Fruit fly (Drosophila melanogaster) S2 (cell line): Measurements from ENCODE around the gene CG31550.

Experiments
- CG8478 ChIP-seq: fragments of >200 bp; optimal IDR thresholded peaks from 2 replicates; lab custom pipeline; 2018
- CTCF ChIP-seq, 2 experiments: fragments of >200 bp; optimal IDR thresholded peaks; 2 replicates each; lab custom pipeline; 2018

CG31550 gene

DNA sequence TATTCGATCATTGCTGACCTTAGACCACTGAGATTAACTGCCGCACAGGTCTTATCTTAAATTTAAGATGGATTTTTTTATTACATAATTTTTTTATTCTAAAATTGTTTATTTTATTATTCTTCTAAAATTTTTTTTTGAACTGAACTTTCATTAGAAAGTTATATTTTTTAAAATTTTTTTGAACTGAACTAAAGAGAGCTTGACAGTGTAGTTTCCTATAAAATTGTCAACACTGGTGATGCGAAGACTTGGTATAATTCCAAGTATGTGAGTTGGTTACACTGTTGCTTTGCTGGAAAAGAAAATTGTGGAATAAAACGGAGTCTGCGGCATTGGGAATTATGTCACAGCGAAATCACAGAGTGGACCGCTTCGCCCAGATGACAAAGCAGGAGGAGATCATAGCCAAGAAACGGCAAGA, at the start of gene CG31550:
Gene CG31550 (plus strand): TSS at position 249 of the 424 bp plus-strand sequence.
- TF ChIP-seq CTCF (optimal IDR thresholded peaks at IDR 0.05; lab: Kevin White, UChicago) (no peak), CG8478 (lab: Kevin White, UChicago) (no peak)

DNA sequence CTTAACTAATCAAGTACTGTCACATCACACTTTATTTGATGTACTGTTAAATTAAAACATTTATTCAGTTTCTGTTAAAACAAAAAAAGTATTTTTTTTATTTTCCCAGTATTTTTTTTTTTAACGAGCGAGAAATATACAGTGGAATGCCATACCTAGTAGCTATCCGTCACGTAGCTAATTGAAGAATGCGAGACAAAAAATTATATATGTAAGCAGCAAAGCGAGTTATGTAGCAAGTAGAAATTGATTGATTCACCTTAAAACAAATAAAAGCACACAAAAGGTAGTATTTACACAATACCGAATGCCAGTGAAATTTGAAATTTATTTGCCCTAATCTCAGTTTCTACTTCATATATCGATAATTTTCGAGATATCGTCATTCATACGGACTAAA, 46.6 kb upstream of the CG31550 start:
- TF ChIP-seq CTCF (optimal IDR thresholded peaks at IDR 0.05; lab: Kevin White, UChicago) (no peak), CG8478 (lab: Kevin White, UChicago) (no peak)

DNA sequence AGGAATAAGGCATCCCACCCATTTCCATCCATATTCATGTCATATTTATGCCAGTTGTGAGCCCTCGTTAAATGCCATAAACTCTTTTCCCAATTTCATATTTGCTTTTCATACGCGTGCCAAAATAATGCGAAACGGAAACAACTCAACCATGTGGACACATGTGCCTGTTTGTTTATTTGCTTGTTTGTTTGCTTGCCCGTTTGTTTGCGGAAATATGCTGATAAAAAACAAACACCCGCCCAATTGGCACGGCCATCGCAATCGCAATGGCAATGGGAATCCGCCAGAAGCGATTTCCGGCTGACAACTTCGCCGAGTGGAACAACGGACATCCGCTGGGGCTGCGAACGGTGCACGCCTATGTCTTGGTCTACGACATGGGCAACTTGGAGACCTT, 31.0 kb upstream of the CG31550 start:
- TF ChIP-seq CG8478 (lab: Kevin White, UChicago) (no peak), CTCF (optimal IDR thresholded peaks at IDR 0.05; lab: Kevin White, UChicago) (no peak)

DNA sequence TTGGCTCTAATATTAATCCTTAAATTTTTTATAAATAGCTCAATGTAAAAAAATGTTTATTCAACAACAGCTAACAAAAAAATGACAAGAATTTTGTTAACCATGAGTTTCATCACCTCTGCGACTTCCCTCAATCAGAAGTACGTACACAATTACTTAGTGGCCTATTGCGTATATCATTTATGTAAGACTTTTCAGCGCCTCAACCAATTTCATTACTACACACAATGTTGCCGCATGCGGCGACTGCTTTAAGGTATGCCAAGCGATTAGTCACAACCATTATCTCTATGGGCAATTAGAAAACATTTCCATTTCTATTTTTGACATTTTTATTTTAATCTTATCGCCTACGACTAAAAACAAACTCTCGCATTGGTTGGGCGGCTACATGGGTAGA, 26.7 kb upstream of the CG31550 start:
- no peak for TF ChIP-seq CG8478 (lab: Kevin White, UChicago)
- no peak for TF ChIP-seq CTCF (optimal IDR thresholded peaks at IDR 0.05; lab: Kevin White, UChicago)

DNA sequence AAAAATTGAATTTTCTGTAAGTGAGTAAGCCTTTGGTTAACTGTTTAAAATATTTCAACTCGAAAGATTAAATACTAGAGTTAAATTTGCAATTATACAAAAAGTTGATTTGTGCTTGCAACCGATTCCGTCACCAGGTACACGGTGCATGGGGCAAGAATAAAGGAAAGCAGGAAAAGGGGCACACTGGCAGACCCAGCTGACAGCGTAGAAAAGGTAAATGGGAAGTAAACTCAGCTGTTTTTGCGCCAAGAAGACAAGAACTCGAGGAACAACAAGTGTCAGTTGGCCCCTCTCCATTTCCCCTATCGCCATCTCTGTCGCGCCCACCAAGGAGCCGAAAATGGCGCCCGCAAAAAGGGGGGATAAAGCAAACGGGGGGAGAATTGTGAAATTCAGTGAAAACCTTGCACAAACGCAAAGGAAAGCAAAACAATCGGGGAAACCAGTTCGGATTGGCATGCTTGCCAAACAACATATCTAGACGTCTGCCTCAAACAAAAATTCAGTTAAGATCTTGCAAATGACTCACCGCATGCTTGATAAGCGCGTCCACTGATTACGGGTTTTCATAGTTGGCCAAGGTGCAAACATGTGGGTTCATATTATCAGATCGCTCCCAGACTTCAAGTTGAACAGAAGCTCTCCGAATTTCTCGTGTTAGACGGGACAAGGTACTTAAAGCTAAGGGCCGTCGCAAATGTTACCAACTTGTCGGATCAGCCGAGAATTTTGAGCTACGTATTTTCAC, 22.0 kb upstream of the CG31550 start:
- no peak for TF ChIP-seq CG8478 (lab: Kevin White, UChicago)
- TF ChIP-seq CTCF (optimal IDR thresholded peaks at IDR 0.05; lab: Kevin White, UChicago) = no peak

DNA sequence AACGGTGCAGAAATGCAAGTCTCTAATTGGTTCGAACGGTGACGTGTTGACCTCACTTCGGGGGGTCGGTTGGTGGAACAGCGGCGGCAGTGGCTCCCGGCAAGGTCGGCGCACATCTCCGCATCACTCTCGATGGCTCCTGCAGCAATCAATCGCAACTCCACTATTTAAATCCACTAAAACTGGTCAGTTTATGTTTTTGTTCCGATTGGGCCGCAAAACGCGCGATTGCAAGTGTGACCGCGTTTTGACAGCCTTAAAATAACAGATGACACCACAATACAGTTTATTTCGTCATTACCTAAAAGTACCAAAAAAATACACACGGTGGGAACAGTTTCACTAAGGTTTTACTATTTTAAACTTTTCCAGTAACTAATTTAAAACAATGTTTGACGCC, 20.9 kb upstream of the CG31550 start, which contains the start of gene PEK:
Gene PEK (minus strand): TSS at position 273 of the 400 bp plus-strand sequence.
- TF ChIP-seq CG8478 (lab: Kevin White, UChicago) (no peak), CTCF (optimal IDR thresholded peaks at IDR 0.05; lab: Kevin White, UChicago) (no peak)

DNA sequence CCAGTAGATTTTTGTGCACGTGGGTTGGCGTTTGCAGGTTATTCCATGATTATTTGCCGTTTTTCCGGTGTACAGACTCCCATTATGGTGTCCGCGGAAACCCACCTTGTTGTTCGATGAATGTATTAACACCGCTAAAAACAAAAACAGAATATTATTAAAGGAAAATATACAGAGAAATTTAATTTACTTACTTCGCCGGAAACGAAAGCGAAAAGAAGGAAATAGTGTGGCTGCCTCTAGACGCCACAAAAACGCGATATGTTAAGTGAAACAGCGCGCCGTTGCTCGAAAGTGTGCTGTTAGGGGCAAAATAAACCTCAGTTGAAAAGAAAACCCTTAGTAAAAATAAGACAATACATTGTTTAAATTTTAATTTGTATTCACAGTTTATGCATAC, 18.5 kb upstream of the CG31550 start, which contains the start of gene RpL35A:
Gene RpL35A (minus strand): TSS at position 227 of the 400 bp plus-strand sequence.
- no peak for TF ChIP-seq CG8478 (lab: Kevin White, UChicago)
- peak in 1 of 2 experiments; percentile 58 for TF ChIP-seq CTCF (optimal IDR thresholded peaks at IDR 0.05; lab: Kevin White, UChicago)

DNA sequence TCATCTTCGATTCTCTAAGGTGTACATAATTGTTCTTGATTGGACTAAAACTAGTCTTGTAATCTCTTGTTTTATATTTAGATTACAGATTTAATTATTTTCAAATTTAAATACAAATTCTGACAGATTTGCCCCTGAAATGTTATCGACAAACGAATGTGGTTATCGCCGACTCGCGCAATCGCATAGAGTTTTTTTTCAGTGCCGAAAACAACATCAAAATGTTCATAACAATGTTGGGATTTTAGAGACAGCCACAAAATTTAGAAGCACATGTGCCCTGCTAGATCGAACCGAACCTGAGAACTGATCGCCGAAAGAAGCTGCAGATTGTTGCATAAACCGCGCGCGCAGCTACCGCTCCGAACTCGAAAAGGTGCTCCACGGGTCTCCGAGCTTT, 17.7 kb upstream of the CG31550 start, which contains the start of gene POLDIP2:
Gene POLDIP2 (plus strand): TSS at position 160 of the 400 bp plus-strand sequence.
- TF ChIP-seq CTCF (optimal IDR thresholded peaks at IDR 0.05; lab: Kevin White, UChicago) (no peak), CG8478 (lab: Kevin White, UChicago) (no peak)

DNA sequence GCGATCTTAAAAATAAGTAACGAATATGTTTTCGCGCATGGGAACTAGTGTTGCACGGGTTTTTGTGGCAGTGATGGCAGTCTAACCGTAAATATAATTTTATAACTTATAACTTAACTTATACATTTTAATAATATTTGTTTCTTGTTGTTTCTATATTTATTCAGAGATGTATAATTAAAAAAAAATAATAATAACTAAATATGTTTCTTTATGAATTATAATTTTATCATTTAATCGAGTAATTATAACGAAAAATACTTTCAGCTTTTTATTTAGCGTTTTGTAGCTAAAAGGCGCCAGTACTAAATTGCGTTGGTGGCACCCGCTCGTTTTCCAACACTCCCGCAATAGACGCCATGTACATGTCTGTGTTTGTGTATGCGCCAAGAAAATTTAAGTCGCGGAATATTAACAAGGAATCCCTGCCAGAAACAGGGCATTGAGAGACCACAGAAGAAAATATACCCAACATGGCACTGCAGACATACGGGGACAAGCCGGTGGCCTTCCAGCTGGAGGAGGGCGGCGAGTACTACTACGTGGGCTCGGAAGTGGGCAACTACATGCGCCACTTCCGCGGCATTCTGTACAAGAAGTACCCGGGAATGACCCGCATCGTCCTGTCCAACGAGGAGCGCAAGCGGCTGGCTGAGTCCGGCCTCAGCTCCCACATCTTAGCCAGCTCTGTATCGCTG, 14.6 kb upstream of the CG31550 start, which contains the start of the genes mRpL44 and Snr1:
Gene mRpL44 (minus strand): TSS at position 51 of the 698 bp plus-strand sequence.
Gene Snr1 (plus strand): TSS at position 341 of the 698 bp plus-strand sequence.
- TF ChIP-seq CTCF (optimal IDR thresholded peaks at IDR 0.05; lab: Kevin White, UChicago) (no peak), CG8478 (lab: Kevin White, UChicago) (no peak)

DNA sequence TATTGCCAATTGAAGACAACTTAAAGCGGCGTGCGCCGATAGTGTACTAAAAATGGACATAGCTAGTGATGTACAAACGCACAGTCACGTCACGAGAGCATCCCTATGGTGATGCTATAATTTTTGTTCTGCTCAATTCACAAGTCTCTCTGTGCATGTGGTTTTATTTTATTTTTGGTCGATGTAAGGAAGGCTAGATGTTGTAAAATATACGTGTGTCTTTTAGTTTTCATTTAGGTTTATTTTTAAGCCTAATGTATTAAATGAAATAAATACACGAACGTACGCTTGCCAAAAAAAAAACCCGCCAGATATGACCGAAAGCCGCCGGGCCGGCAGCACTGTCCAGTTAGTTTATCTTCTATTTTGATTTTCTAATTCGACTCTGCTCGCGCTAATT, 10.8 kb upstream of the CG31550 start, which contains the start of the genes CG45100, HDAC3 and Hcs:
Gene CG45100 (minus strand): TSS at position 50 of the 400 bp plus-strand sequence.
Gene HDAC3 (minus strand): TSS at position 50 of the 400 bp plus-strand sequence.
Gene Hcs (plus strand): TSS at position 349 of the 400 bp plus-strand sequence.
- TF ChIP-seq CG8478 (lab: Kevin White, UChicago) (no peak), CTCF (optimal IDR thresholded peaks at IDR 0.05; lab: Kevin White, UChicago) (peak in 1 of 2 experiments; percentile 13)

DNA sequence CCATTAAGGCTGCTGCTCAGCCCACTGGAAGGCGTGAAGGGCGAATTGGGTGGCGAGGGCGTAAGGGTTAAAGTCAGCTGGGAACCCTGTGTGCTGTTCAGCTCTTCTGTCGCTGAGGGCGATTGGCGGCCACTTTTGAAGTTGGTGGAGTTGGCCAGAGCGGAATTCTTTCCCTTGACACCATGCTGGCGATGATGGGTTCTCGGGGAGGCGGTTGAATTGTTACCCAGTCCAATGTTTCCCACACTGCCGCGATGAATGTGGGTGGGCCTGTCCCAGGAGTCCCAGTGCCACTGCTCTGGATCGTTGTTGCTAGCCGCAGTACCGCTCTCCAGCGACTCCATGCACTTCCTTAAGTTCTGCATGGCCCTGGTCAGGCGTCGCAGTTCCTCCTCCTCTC, 2.6 kb upstream of the CG31550 start:
- TF ChIP-seq CTCF (optimal IDR thresholded peaks at IDR 0.05; lab: Kevin White, UChicago) = no peak
- TF ChIP-seq CG8478 (lab: Kevin White, UChicago) = no peak

DNA sequence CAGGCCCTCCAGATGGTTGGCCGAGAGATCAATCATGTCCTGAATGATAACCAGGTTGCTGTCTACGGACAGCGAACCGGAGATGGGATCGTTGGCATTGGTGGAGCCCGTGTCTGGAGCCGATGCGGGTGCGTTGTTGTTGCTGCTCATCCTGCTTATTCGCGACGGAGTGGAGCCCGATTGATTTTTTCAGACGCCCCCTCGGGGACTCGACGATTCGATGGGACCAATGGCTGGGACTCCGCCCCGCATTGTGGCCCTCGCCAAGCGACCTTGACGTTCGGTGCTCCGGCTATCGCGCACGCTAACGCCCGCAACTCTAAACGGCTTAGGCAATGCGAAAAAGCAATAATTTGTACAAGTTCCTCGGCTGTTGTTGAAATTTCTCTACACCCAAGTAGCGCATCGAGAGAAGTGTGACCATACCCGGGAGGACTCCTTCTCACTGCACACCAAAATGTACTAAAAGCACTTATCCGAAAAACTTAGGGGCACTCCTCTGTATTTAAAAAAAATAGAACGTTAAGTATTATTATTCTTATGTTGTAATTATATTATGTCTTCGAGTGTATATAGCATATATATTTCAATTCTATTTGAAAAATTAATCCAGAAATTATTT, 1.7 kb upstream of the CG31550 start, which contains the start of gene ksr:
Gene ksr (minus strand): TSS at position 419 of the 622 bp plus-strand sequence.
- no peak for TF ChIP-seq CG8478 (lab: Kevin White, UChicago)
- no peak for TF ChIP-seq CTCF (optimal IDR thresholded peaks at IDR 0.05; lab: Kevin White, UChicago)

DNA sequence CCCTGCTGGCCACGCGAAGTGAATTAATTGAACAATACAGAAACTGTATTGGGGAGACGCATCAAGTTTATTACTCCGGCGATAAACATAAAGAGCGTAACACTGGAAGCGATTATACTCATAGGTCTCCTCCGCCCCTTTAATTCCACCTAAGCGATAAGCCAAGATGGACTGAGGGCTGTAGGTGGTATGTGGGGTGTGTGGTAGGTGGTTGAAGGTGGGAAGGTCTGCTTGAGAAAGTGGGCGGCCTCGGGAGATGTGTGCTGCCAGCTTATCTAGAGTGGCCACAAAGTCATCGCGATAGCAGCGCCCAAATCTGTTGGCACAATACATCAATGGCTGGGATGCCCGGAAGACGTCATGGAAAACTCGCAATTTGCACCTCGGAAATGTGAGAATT, 12.3 kb downstream of the CG31550 start:
- no peak for TF ChIP-seq CTCF (optimal IDR thresholded peaks at IDR 0.05; lab: Kevin White, UChicago)
- no peak for TF ChIP-seq CG8478 (lab: Kevin White, UChicago)

DNA sequence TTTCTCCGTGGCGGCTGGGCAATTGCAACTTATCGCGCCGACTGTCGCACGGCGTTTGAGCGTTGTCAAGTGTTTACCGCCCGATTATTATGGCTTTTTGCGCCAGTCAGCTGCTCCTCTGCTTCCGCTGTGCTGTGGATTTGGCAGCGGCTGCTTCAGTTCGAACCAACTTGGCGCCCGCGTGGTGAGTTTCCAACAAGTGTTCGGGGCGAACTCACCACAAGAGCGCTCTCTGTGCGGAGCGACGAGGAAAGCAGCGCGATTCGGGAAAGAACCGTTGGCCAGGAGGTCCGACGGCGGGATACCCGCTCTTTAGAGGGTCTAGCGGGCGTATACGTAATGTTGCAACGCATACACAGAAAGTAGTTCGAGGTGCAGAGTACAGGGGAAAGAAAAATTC, 17.3 kb downstream of the CG31550 start, which contains the start of gene NKCC:
Gene NKCC (minus strand): TSS at position 57 of the 400 bp plus-strand sequence.
- TF ChIP-seq CG8478 (lab: Kevin White, UChicago) = no peak
- TF ChIP-seq CTCF (optimal IDR thresholded peaks at IDR 0.05; lab: Kevin White, UChicago) = no peak
